Worm (Caenorhabditis elegans) whole organism, midembryonic: ENCODE results near the gene F53E2.2.

Experiments used
- T22C8.4 ChIP-seq: fragments of 200-800 bp; sonication (Bioruptor generic); IDR thresholded peaks from 2 replicates; pipeline ENCODE4 v1.3.6; 2022; ENCODE audit warnings: missing genetic modification characterization, missing compliant biosample characterization
- cog-1 ChIP-seq: sonication (generic microtip); optimal IDR thresholded peaks from 2 replicates; lab custom pipeline; 2016; ENCODE audit warnings: missing genetic modification characterization, missing compliant biosample characterization
- flt-1 ChIP-seq: fragments of 200-800 bp; sonication (Bioruptor generic); IDR thresholded peaks from 2 replicates; pipeline ENCODE4 v1.3.6; 2022; ENCODE audit warnings: missing genetic modification characterization, missing compliant biosample characterization
- klf-2 ChIP-seq: fragments of 200-800 bp; sonication (Bioruptor generic); conservative IDR thresholded peaks from 2 replicates; pipeline ENCODE4 v1.3.6; 2022; ENCODE audit warnings: missing genetic modification reagents, missing genetic modification characterization, missing compliant biosample characterization
- med-1 ChIP-seq: sonication (generic microtip); optimal IDR thresholded peaks from 2 replicates; lab custom pipeline; 2017; ENCODE audit warnings: missing genetic modification characterization, mild to moderate bottlenecking, missing compliant biosample characterization, antibody characterized with exemption, missing genetic modification reagents; ENCODE audit not compliant: insufficient read depth
- ref-1 ChIP-seq: fragments of 200-800 bp; sonication (Bioruptor generic); conservative IDR thresholded peaks from 2 replicates; pipeline ENCODE4 v1.3.6; 2022; ENCODE audit warnings: missing genetic modification reagents, missing genetic modification characterization, missing compliant biosample characterization
- tab-1 ChIP-seq: fragments of 200-800 bp; sonication (Bioruptor generic); IDR thresholded peaks from 2 replicates; pipeline ENCODE4 v1.3.6; 2022; ENCODE audit warnings: missing genetic modification characterization, missing compliant biosample characterization
- ztf-23 ChIP-seq: fragments of 200-800 bp; sonication (Bioruptor generic); IDR thresholded peaks from 2 replicates; pipeline ENCODE4 v1.3.6; 2022; ENCODE audit warnings: missing genetic modification reagents, missing genetic modification characterization, missing compliant biosample characterization
- ztf-29 ChIP-seq: fragments of 200-800 bp; sonication (Bioruptor generic); IDR thresholded peaks from 2 replicates; pipeline ENCODE4 v1.3.6; 2022; ENCODE audit warnings: missing genetic modification reagents, missing genetic modification characterization, missing compliant biosample characterization

Gene F53E2.2

DNA sequence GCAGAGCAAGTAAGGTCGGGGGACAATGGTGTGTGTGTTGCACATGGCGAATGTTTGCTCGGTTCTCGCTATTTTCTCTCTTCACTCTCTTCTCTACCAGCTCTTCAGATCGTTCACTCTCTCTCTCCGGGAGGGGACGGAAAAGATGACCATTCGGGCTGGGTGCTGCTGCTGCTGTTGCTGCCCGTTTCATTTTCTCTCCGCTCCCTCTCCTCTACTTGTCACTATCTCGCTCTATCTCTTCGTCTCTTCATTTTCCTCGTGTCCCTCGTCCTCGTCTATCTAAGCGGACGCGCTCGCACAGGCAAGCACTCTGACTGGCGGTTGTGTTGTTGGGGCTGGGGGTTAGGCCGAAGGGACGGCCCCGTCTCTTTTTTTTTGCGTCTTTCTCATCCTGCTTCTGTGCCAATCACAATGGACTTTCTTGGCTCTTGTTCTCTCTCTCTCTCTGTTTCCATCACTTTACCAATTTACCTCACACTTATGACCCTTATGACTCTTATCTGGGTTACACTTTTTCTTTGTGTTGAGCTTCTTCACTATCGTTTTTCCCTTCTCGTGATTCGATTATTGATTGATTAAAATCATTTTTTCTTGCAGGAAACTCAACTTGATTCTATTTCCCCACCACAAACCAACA lies at the start of gene F53E2.2, which contains the start of gene unc-60:
Gene F53E2.2, plus strand, starts transcription at position 601 of the 640 bp plus-strand sequence.
Gene unc-60, plus strand, starts transcription at position 601 of the 640 bp plus-strand sequence.
- TF ChIP-seq tab-1 (GFP tag; lab: Robert Waterston, UW) (peak; percentile 46; the same call in 1 of the 2 replicates), flt-1 (GFP tag; lab: Robert Waterston, UW) (0 out of 2 replicates have a peak, but pooled peaks have one; percentile 57), ztf-29 (GFP tag; lab: Robert Waterston, UW) (no peak; the same call in 1 of the 2 replicates)

DNA sequence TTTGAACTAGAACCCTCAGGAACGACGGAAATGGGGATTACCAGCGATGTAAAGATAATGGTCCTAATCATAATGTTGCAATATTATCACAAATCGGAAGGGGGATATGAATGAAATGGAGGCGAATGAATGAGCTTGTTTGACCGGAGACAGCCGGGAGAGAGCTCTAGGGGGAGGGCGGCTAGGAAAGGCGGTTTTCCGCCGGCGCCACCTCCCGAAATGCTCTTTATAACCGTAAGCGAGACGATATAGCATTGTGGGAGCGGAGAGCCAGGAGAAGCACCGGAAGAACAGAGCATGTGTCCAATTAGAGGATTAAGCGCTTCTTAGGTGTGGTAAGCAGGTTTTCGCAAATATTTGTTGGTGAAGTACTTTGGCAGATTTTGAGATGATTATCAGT lies 49.3 kb upstream of the F53E2.2 start, which contains the start of gene R12A1.3:
Gene R12A1.3, minus strand, starts transcription at position 200 of the 400 bp plus-strand sequence.
- no peak for TF ChIP-seq tab-1 (GFP tag; lab: Robert Waterston, UW)
- no peak for TF ChIP-seq ref-1 (GFP tag; lab: Robert Waterston, UW)
- TF ChIP-seq flt-1 (GFP tag; lab: Robert Waterston, UW), result no peak
- no peak for TF ChIP-seq T22C8.4 (GFP tag; lab: Robert Waterston, UW)
- TF ChIP-seq ztf-29 (GFP tag; lab: Robert Waterston, UW), result no peak
- TF ChIP-seq ztf-23, result no peak
- no peak for TF ChIP-seq klf-2
- no peak for TF ChIP-seq cog-1
- no peak for TF ChIP-seq med-1

DNA sequence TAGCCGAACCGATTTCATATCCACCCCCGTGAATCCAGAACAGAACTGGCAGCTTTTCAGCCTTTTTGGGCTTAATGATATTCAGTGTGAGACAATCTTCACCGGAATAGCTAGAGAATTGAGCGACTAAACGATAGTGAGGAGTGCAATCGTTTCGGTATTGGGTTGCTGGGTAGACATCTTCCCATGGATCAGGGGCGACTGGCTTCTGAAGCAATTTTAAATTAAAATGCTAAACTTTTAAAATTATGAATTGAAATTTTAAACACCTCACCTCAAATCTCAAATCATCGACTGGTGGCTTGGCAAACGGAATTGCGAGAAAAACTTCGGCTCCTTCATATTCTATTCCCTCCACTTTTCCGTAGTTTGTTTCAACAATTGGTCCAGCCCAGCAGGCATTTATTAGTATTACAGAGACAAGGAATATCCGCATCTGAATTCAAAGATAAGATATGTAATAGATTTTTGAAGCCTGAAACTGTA lies 43.1 kb upstream of the F53E2.2 start, which contains the start of gene ges-1:
Gene ges-1, minus strand, starts transcription at position 436 of the 486 bp plus-strand sequence.
- TF ChIP-seq cog-1, result no peak
- no peak for TF ChIP-seq med-1
- no peak for TF ChIP-seq klf-2
- TF ChIP-seq tab-1 (GFP tag; lab: Robert Waterston, UW), result no peak
- TF ChIP-seq flt-1 (GFP tag; lab: Robert Waterston, UW), result no peak
- TF ChIP-seq T22C8.4 (GFP tag; lab: Robert Waterston, UW), result no peak
- TF ChIP-seq ztf-29 (GFP tag; lab: Robert Waterston, UW), result no peak
- TF ChIP-seq ref-1 (GFP tag; lab: Robert Waterston, UW), result no peak
- TF ChIP-seq ztf-23, result no peak

DNA sequence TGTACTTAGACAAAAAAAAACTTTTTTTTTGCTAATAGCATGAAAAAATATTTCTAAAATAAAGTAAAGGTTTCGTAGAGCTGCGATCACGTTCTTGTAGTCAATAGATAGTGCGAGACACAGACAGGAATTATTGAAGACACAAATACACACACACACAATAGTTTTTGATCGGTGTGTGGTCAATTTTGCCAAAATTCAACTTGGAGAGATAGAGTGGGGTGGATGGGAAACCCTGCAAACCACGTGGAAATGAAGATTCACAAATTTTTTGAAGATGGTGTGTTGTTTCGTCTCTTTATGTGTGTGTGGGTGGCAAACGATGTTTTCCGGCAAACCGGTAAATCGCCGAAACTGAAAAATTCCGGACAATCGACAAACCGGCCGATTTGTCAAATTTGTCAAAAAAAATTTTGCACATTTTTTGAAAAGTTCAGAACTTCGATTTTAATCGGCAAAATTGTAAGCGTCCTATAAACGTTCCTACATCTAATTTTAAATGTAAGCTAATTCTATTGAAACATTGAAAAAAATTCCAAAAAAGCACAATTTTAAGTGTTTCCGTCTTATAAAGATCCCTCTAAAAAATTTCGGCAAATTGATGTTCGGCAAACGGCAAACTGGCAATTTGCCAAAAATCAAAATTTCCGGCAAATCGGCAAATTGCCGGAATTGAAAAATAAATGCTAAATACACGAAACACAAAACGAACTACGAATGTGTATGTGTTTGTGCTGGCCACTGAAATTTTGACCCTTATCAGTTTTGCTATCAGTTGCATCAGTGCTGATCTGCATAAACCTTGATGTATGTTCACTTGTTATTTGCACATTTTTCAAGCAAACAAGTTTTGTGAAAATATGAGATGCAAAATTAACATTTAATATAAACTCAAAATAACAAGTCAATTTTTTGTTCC lies 42.1 kb upstream of the F53E2.2 start:
- TF ChIP-seq ref-1 (GFP tag; lab: Robert Waterston, UW) (no peak), ztf-23 (no peak), flt-1 (GFP tag; lab: Robert Waterston, UW) (no peak), T22C8.4 (GFP tag; lab: Robert Waterston, UW) (no peak), ztf-29 (GFP tag; lab: Robert Waterston, UW) (no peak), cog-1 (no peak), klf-2 (no peak), med-1 (no peak), tab-1 (GFP tag; lab: Robert Waterston, UW) (no peak)

DNA sequence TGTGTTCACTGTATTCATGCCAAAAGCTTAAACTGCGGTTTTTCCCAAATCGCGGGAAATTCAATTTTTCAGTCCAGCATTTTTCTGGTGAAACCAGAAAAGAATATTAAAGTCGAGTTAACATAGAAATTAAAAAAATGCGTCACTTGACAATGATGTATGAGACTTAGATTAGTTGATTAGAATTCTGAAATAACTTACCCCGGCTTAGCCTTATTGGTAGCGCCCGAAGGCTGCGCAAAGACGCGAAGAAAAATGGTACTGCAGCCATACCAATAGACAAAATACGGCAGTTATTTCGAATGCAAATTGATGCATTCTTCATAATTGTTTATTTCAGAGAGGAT lies 41.5 kb upstream of the F53E2.2 start:
- no peak for TF ChIP-seq klf-2
- no peak for TF ChIP-seq ztf-23
- TF ChIP-seq tab-1 (GFP tag; lab: Robert Waterston, UW), result no peak
- no peak for TF ChIP-seq ref-1 (GFP tag; lab: Robert Waterston, UW)
- no peak for TF ChIP-seq flt-1 (GFP tag; lab: Robert Waterston, UW)

DNA sequence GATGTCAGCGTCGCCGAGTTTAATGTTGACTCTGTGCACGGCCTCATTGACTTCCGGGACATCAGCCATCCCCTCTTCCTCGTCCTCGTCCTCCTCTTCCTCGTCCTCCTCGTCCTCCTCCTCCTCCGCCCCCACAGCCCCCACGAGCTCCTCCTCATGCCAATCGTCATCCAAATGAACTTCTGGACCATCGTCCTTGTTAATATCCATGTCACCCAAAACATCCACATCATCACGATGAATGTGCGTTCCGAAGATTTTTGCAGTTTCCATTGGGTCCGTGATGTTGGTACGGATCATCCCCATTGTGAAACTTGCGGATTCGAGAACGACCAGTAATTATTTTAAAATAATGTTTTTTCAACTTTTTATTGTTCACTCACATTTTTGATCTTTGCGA lies 40.5 kb upstream of the F53E2.2 start:
- TF ChIP-seq med-1 (no peak), klf-2 (no peak), T22C8.4 (GFP tag; lab: Robert Waterston, UW) (no peak), flt-1 (GFP tag; lab: Robert Waterston, UW) (no peak), ztf-29 (GFP tag; lab: Robert Waterston, UW) (no peak), cog-1 (no peak), tab-1 (GFP tag; lab: Robert Waterston, UW) (no peak), ztf-23 (no peak), ref-1 (GFP tag; lab: Robert Waterston, UW) (no peak)

DNA sequence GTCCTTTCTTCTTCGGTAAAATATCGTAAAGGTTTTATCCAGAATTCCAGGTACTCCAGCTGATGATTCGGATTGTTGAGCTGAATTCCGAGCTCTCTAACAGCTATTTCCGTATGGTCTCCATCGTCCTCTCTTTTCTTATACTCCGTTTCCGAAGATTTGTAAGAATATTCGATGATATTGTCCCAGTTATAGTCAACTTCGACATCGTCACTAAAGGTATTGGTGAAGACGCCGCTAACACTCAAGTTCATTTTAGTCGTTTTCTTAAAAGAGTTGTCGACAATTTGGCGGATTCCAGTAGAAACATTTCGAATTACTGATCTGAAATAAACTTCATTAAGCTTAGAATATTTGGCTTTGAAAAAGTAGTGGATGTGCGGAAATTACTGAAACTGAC lies 39.8 kb upstream of the F53E2.2 start:
- TF ChIP-seq tab-1 (GFP tag; lab: Robert Waterston, UW) (no peak), ztf-29 (GFP tag; lab: Robert Waterston, UW) (no peak), cog-1 (no peak), ztf-23 (no peak)

DNA sequence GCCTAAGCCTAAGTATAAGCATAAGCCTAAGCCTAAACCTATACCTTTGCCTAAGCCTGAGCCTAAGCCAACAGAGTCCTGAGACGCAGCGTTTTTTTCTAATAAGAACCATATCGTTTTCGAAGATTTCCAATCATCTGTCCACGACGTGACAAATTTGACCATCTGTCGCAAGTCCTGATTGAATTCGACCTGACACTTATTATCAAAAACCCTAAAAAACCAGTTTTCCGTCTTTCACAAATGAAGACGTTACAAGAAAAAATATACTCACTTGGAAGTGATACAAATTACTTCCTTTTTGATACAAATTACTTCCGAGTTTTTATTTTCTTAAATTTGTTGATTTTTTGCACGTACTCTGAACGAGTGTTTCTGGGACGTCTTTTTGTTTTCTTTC lies 36.7 kb upstream of the F53E2.2 start:
- TF ChIP-seq flt-1 (GFP tag; lab: Robert Waterston, UW), result no peak

DNA sequence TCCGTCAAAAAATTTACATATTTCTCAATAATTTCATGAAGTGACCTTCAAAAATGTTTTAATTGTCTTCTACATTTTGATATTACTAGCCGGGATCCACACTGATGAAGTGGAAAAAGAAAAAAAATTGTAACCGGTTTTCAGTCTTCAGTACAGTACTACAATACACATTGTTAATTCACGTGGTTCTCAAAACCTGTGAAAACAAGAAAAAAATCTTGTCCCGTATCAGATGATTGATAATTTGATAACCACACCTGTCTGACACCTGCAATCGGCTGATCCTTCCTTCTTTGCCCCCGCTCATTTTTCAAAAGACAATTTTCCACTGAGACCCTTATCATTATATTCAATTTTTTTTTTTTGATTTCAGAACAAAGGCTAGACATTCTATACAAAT lies 36.1 kb upstream of the F53E2.2 start, which contains the start of gene R09B5.11:
Gene R09B5.11, plus strand, starts transcription at position 374 of the 400 bp plus-strand sequence.
- TF ChIP-seq T22C8.4 (GFP tag; lab: Robert Waterston, UW) (no peak), cog-1 (no peak), ref-1 (GFP tag; lab: Robert Waterston, UW) (no peak), klf-2 (no peak), med-1 (no peak), flt-1 (GFP tag; lab: Robert Waterston, UW) (no peak), ztf-23 (no peak), tab-1 (GFP tag; lab: Robert Waterston, UW) (no peak), ztf-29 (GFP tag; lab: Robert Waterston, UW) (no peak)

DNA sequence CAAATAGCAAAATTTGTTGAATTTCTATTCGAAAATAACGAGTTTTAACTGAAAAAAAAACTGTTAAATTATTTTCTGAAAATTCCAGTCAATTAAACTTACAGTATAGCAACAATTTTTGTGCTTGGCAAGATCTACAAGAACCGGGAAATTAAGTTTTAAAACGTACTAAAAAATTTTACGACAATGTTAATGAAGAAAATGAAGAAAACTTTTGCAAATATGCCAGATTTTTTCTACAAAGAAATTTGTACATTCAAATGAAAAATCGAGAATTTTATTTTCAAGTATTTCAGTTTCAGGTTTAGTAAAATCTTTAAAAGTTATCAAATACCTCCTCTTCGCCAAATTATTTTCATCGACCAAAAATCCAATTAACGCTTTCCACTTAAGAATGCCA lies 32.8 kb upstream of the F53E2.2 start, which contains the start of gene cnc-11:
Gene cnc-11, plus strand, starts transcription at position 301 of the 400 bp plus-strand sequence.
- TF ChIP-seq ztf-29 (GFP tag; lab: Robert Waterston, UW) (no peak), T22C8.4 (GFP tag; lab: Robert Waterston, UW) (no peak)
